Worm (Caenorhabditis elegans) whole organism, early embryonic: ENCODE data around the gene srbc-75.

Source experiments
- F13C5.2 ChIP-seq: sonication (generic microtip); optimal IDR thresholded peaks from 2 replicates; lab custom pipeline; 2017; ENCODE audit warnings: mild to moderate bottlenecking, missing genetic modification characterization, inconsistent platforms, missing compliant biosample characterization
- aly-1 ChIP-seq: sonication (generic microtip); optimal IDR thresholded peaks from 2 replicates; lab custom pipeline; 2016; ENCODE audit warnings: missing genetic modification characterization, missing compliant biosample characterization
- ama-1 ChIP-seq: fragments of 150-350 bp; optimal IDR thresholded peaks from 2 replicates; lab custom pipeline; 2014
- ets-7 ChIP-seq: sonication (generic microtip); optimal IDR thresholded peaks from 2 replicates; lab custom pipeline; 2016; ENCODE audit warnings: missing genotype, missing genetic modification characterization, missing compliant biosample characterization
- flt-1 ChIP-seq: fragments of 200-800 bp; sonication (Bioruptor generic); IDR thresholded peaks from 2 replicates; pipeline ENCODE4 v1.3.6; 2022; ENCODE audit warnings: missing genetic modification characterization, missing compliant biosample characterization
- hmbx-1 ChIP-seq: sonication (generic microtip); optimal IDR thresholded peaks from 2 replicates; lab custom pipeline; 2016; ENCODE audit warnings: mild to moderate bottlenecking, missing genetic modification characterization, missing compliant biosample characterization
- pes-1 ChIP-seq: fragments of 200-800 bp; sonication (Bioruptor generic); IDR thresholded peaks from 2 replicates; pipeline ENCODE4 v1.3.6; 2022; ENCODE audit warnings: missing genetic modification reagents, missing genetic modification characterization, missing compliant biosample characterization
- sea-1 ChIP-seq: fragments of 200-800 bp; sonication (Bioruptor generic); conservative IDR thresholded peaks from 2 replicates; pipeline ENCODE4 v1.3.6; 2022; ENCODE audit warnings: missing genetic modification characterization, missing compliant biosample characterization

DNA sequence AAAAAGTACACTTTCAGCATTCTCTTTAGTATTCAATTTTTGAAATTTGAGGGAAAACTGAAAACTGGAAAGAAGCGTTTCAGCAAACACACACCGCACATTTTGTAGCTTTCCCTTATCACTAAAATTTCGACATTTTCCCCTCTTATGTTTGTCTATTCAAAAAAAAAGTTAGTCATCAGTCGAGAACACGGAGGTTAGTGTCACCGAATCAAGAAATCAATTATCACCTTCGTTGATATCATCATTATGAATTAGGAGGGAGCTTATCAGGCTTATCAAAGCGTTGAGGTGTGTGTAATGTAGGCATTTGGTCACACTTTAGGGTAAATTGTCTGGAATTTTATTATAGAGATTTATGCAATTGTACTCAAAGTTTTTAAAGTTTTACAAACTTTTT lies 45.0 kb downstream of the srbc-75 start, which contains the start of gene cpr-3:
- TF ChIP-seq flt-1 (GFP tag; lab: Robert Waterston, UW) (no peak), ama-1 (lab: Kevin White, UChicago) (no peak), sea-1 (GFP tag; lab: Robert Waterston, UW) (no peak), pes-1 (GFP tag; lab: Robert Waterston, UW) (no peak), hmbx-1 (tag; lab: Kevin White, UChicago) (no peak), F13C5.2 (no peak), ets-7 (tag; lab: Kevin White, UChicago) (no peak), aly-1 (tag; lab: Kevin White, UChicago) (no peak)
